Fruit fly (Drosophila melanogaster): Measurements from ENCODE around the gene CG9630.

- TF ChIP-seq foxo (GFP tag; optimal IDR thresholded peaks at IDR 0.05) = no peak
- no peak for TF ChIP-seq brk (GFP tag; optimal IDR thresholded peaks at IDR 0.05)
- TF ChIP-seq tai (GFP tag; optimal IDR thresholded peaks at IDR 0.05) = no peak
- no peak for TF ChIP-seq sv (GFP tag; optimal IDR thresholded peaks at IDR 0.05)
- TF ChIP-seq pan (optimal IDR thresholded peaks at IDR 0.05) = no peak
- TF ChIP-seq usp (GFP tag; optimal IDR thresholded peaks at IDR 0.05) = no peak
- no peak for TF ChIP-seq psq (GFP tag; optimal IDR thresholded peaks at IDR 0.05)
- no peak for TF ChIP-seq Dfd (GFP tag; optimal IDR thresholded peaks at IDR 0.05)
- no peak for TF ChIP-seq h (GFP tag; optimal IDR thresholded peaks at IDR 0.05)
- TF ChIP-seq dmrt93B (GFP tag; optimal IDR thresholded peaks at IDR 0.05) = no peak
- TF ChIP-seq OdsH (GFP tag; optimal IDR thresholded peaks at IDR 0.05) = no peak
- TF ChIP-seq Dif (GFP tag; optimal IDR thresholded peaks at IDR 0.05; ENCODE audit: partially characterized antibody) = peak; percentile 44
These were observed 34.2 kb upstream of the CG9630 start, which contains the start of gene nac for dm6 chr3R:8303848-8304247.

All from whole organism, wandering third instar larva.